Fruit fly (Drosophila melanogaster) whole organism, embryonic: Measurements from ENCODE around the gene CG31960.

Experiments
- B-H2 ChIP-seq: fragments of 200-800 bp; sonication (Bioruptor generic); optimal IDR thresholded peaks from 2 replicates; lab custom pipeline; 2018; ENCODE audit warnings: missing biosample characterization, mild to moderate bottlenecking, missing genetic modification characterization
- CG11093 ChIP-seq: fragments of 200-800 bp; sonication (Bioruptor generic); IDR thresholded peaks from 3 replicates; pipeline ENCODE4 v1.3.6; 2022; ENCODE audit warnings: missing biosample characterization, missing genetic modification characterization
- CG12071 ChIP-seq: fragments of 200-800 bp; sonication (Bioruptor generic); optimal IDR thresholded peaks from 3 replicates; lab custom pipeline; 2018; ENCODE audit warnings: missing biosample characterization, mild to moderate bottlenecking, missing genetic modification characterization
- CG1233 ChIP-seq: fragments of 200-800 bp; sonication (Bioruptor generic); optimal IDR thresholded peaks from 4 replicates; lab custom pipeline; 2018; ENCODE audit warnings: missing biosample characterization, mild to moderate bottlenecking, missing genetic modification characterization
- CG12659 ChIP-seq: fragments of 200-800 bp; sonication (Bioruptor generic); optimal IDR thresholded peaks from 3 replicates; lab custom pipeline; 2017; ENCODE audit warnings: mild to moderate bottlenecking, missing biosample characterization, missing genetic modification reagents, missing genetic modification characterization
- CG13123 ChIP-seq: fragments of 200-800 bp; sonication (Bioruptor generic); optimal IDR thresholded peaks from 2 replicates; lab custom pipeline; 2016; ENCODE audit warnings: missing biosample characterization, missing genetic modification characterization
- CG13287 ChIP-seq: fragments of 200-800 bp; sonication (Bioruptor generic); IDR thresholded peaks from 2 replicates; pipeline ENCODE4 v1.3.6; 2022; ENCODE audit warnings: missing biosample characterization, missing genetic modification characterization; ENCODE audit not compliant: partially characterized antibody
- CG14014 ChIP-seq: fragments of 200-800 bp; sonication (Bioruptor generic); IDR thresholded peaks from 2 replicates; pipeline ENCODE4 v1.3.6; 2022; ENCODE audit warnings: missing biosample characterization, missing genetic modification characterization
- CG1832 ChIP-seq: fragments of 200-800 bp; sonication (Bioruptor generic); optimal IDR thresholded peaks from 2 replicates; lab custom pipeline; 2017; ENCODE audit warnings: missing biosample characterization, mild to moderate bottlenecking, missing genetic modification characterization, inconsistent platforms
- CG2199 ChIP-seq: fragments of 200-800 bp; sonication (Bioruptor generic); IDR thresholded peaks from 3 replicates; pipeline ENCODE4 v1.3.6; 2022; ENCODE audit warnings: missing biosample characterization, missing genetic modification characterization
- CG2678 ChIP-seq: fragments of 200-800 bp; sonication (Bioruptor generic); optimal IDR thresholded peaks from 3 replicates; lab custom pipeline; 2019; ENCODE audit warnings: missing biosample characterization, mild to moderate bottlenecking, missing genetic modification characterization, moderate library complexity
- CG3065 ChIP-seq: fragments of 200-800 bp; sonication (Bioruptor generic); optimal IDR thresholded peaks from 2 replicates; lab custom pipeline; 2016; ENCODE audit warnings: missing biosample characterization, missing genetic modification characterization
- CG3847 ChIP-seq: fragments of 200-800 bp; sonication (Bioruptor generic); IDR thresholded peaks from 2 replicates; pipeline ENCODE4 v1.3.6; 2022; ENCODE audit warnings: missing biosample characterization, missing genetic modification characterization
- CG4617 ChIP-seq: fragments of 200-800 bp; sonication (Bioruptor generic); optimal IDR thresholded peaks from 3 replicates; lab custom pipeline; 2016; ENCODE audit warnings: missing biosample characterization, missing genetic modification characterization, borderline replicate concordance
- CG5180 ChIP-seq: fragments of 200-800 bp; sonication (Bioruptor generic); optimal IDR thresholded peaks from 3 replicates; lab custom pipeline; 2017; ENCODE audit warnings: missing biosample characterization, missing genetic modification characterization, mild to moderate bottlenecking, moderate library complexity, missing genetic modification reagents
- CG6175 ChIP-seq: fragments of 200-800 bp; sonication (Bioruptor generic); IDR thresholded peaks from 3 replicates; pipeline ENCODE4 v1.3.6; 2022; ENCODE audit warnings: missing biosample characterization, missing genetic modification characterization
- CG6272 ChIP-seq: fragments of 200-800 bp; sonication (Bioruptor generic); IDR thresholded peaks from 2 replicates; pipeline ENCODE4 v1.3.6; 2022; ENCODE audit warnings: missing biosample characterization, missing genetic modification characterization
- CG8089 ChIP-seq: fragments of 200-800 bp; sonication (Bioruptor generic); optimal IDR thresholded peaks from 3 replicates; lab custom pipeline; 2016; ENCODE audit warnings: missing biosample characterization, missing genetic modification characterization
- CG8359 ChIP-seq: fragments of 200-800 bp; sonication (Bioruptor generic); optimal IDR thresholded peaks from 2 replicates; lab custom pipeline; 2017; ENCODE audit warnings: missing biosample characterization, mild to moderate bottlenecking, missing genetic modification characterization, borderline replicate concordance
- CrebB ChIP-seq: fragments of 200-800 bp; sonication (Bioruptor generic); optimal IDR thresholded peaks from 3 replicates; lab custom pipeline; 2018; ENCODE audit warnings: missing biosample characterization, mild to moderate bottlenecking, missing genetic modification characterization
- Dbx ChIP-seq: fragments of 200-800 bp; sonication (Bioruptor generic); IDR thresholded peaks from 3 replicates; pipeline ENCODE4 v1.3.6; 2022; ENCODE audit warnings: missing biosample characterization, missing genetic modification characterization
- Doc2 ChIP-seq: fragments of 200-800 bp; sonication (Bioruptor generic); IDR thresholded peaks from 2 replicates; pipeline ENCODE4 v1.3.6; 2022; ENCODE audit warnings: missing biosample characterization, missing genetic modification characterization
- Dp ChIP-seq: fragments of 200-800 bp; sonication (Bioruptor generic); optimal IDR thresholded peaks from 2 replicates; lab custom pipeline; 2018; ENCODE audit warnings: missing biosample characterization, mild to moderate bottlenecking, missing genetic modification characterization, moderate library complexity
- Gug ChIP-seq: fragments of 200-800 bp; sonication (Bioruptor generic); IDR thresholded peaks from 4 replicates; pipeline ENCODE4 v1.3.6; 2022; ENCODE audit warnings: missing biosample characterization, missing genetic modification characterization
- HmgD ChIP-seq: fragments of 200-800 bp; sonication (Bioruptor generic); optimal IDR thresholded peaks from 3 replicates; lab custom pipeline; 2016; ENCODE audit warnings: missing biosample characterization, missing genetic modification characterization
- Hmr ChIP-seq: fragments of 200-800 bp; sonication (Bioruptor generic); optimal IDR thresholded peaks from 3 replicates; lab custom pipeline; 2017; ENCODE audit warnings: mild to moderate bottlenecking, missing biosample characterization, missing genetic modification reagents, missing genetic modification characterization
- Hsf ChIP-seq: fragments of 200-800 bp; sonication (Bioruptor generic); optimal IDR thresholded peaks from 3 replicates; lab custom pipeline; 2016; ENCODE audit warnings: missing biosample characterization, missing genetic modification characterization
- MBD-R2 ChIP-seq: fragments of 200-800 bp; sonication (Bioruptor generic); IDR thresholded peaks from 2 replicates; pipeline ENCODE4 v1.3.6; 2022; ENCODE audit warnings: missing biosample characterization, missing genetic modification characterization
- Med ChIP-seq: fragments of 200-800 bp; sonication (Bioruptor generic); peaks from one replicate; lab custom pipeline; 2016; ENCODE audit warnings: missing biosample characterization, missing genetic modification characterization, mild to moderate bottlenecking, inconsistent platforms, moderate library complexity
- Meics ChIP-seq: fragments of 200-800 bp; sonication (Bioruptor generic); optimal IDR thresholded peaks from 2 replicates; lab custom pipeline; 2017; ENCODE audit warnings: missing biosample characterization, mild to moderate bottlenecking, missing genetic modification characterization
- Side ChIP-seq: fragments of 200-800 bp; sonication (Bioruptor generic); optimal IDR thresholded peaks from 2 replicates; lab custom pipeline; 2016; ENCODE audit warnings: missing biosample characterization, missing genetic modification characterization
- Tbp ChIP-seq: fragments of >200 bp; optimal IDR thresholded peaks from 2 replicates; lab custom pipeline; 2018; ENCODE audit warnings: missing biosample characterization, missing genetic modification characterization
- Trl ChIP-seq, 3 experiments: fragments of >200 bp in 2 of 3; fragments of 200-800 bp in 1 of 3; sonication (Bioruptor generic) in 1 of 3; optimal IDR thresholded peaks; 2 replicates in 1 of 3; 3 replicates in 2 of 3; lab custom pipeline; 2016 to 2017; ENCODE audit warnings: missing biosample characterization in 1 of 3, missing genetic modification characterization in 1 of 3
- Vsx1 ChIP-seq: fragments of 200-800 bp; sonication (Bioruptor generic); optimal IDR thresholded peaks from 2 replicates; lab custom pipeline; 2017; ENCODE audit warnings: missing biosample characterization, mild to moderate bottlenecking, missing genetic modification characterization, missing genetic modification reagents
- ash1 ChIP-seq: fragments of 200-800 bp; sonication (Bioruptor generic); optimal IDR thresholded peaks from 2 replicates; lab custom pipeline; 2018; ENCODE audit warnings: missing biosample characterization, mild to moderate bottlenecking, missing genetic modification characterization
- cg ChIP-seq: fragments of 200-800 bp; sonication (Bioruptor generic); optimal IDR thresholded peaks from 3 replicates; lab custom pipeline; 2019; ENCODE audit warnings: missing biosample characterization, mild to moderate bottlenecking, missing genetic modification characterization, moderate library complexity
- chm ChIP-seq: fragments of 200-800 bp; sonication (Bioruptor generic); IDR thresholded peaks from 2 replicates; pipeline ENCODE4 v1.3.6; 2022; ENCODE audit warnings: missing biosample characterization, missing genetic modification characterization
- ci ChIP-seq: fragments of 200-800 bp; sonication (Bioruptor generic); IDR thresholded peaks from 3 replicates; pipeline ENCODE4 v1.3.6; 2022; ENCODE audit warnings: missing biosample characterization, missing genetic modification characterization
- crc ChIP-seq: fragments of 200-800 bp; sonication (Bioruptor generic); optimal IDR thresholded peaks from 2 replicates; lab custom pipeline; 2016; ENCODE audit warnings: missing biosample characterization, missing genetic modification characterization
- dpn ChIP-seq, 2 experiments: fragments of 200-800 bp; sonication (Bioruptor generic); optimal IDR thresholded peaks; 3 replicates each; lab custom pipeline; 2016; ENCODE audit warnings: missing biosample characterization in 2 of 2, missing genetic modification characterization in 2 of 2
- gem ChIP-seq: fragments of 200-800 bp; sonication (Bioruptor generic); optimal IDR thresholded peaks from 2 replicates; lab custom pipeline; 2019; ENCODE audit warnings: missing biosample characterization, mild to moderate bottlenecking, missing genetic modification characterization, moderate library complexity
- hbn ChIP-seq: fragments of 200-800 bp; sonication (Bioruptor generic); IDR thresholded peaks from 2 replicates; pipeline ENCODE4 v1.3.6; 2022; ENCODE audit warnings: missing biosample characterization, missing genetic modification characterization; ENCODE audit not compliant: partially characterized antibody
- hth ChIP-seq: fragments of >200 bp; optimal IDR thresholded peaks from 2 replicates; lab custom pipeline; 2017; ENCODE audit warnings: inconsistent platforms
- mirr ChIP-seq: fragments of 200-800 bp; sonication (Bioruptor generic); optimal IDR thresholded peaks from 3 replicates; lab custom pipeline; 2018; ENCODE audit warnings: missing biosample characterization, mild to moderate bottlenecking, missing genetic modification characterization
- otp ChIP-seq: fragments of 200-800 bp; sonication (Bioruptor generic); IDR thresholded peaks from 3 replicates; pipeline ENCODE4, ENCODE4 v1.3.6; 2022; ENCODE audit warnings: missing biosample characterization, missing genetic modification characterization
- pum ChIP-seq: fragments of 200-800 bp; sonication (Bioruptor generic); optimal IDR thresholded peaks from 2 replicates; lab custom pipeline; 2016; ENCODE audit warnings: missing biosample characterization, missing genetic modification characterization
- ro ChIP-seq: fragments of 200-800 bp; sonication (Bioruptor generic); IDR thresholded peaks from 2 replicates; pipeline ENCODE4 v1.3.6; 2022; ENCODE audit warnings: missing biosample characterization, missing genetic modification characterization
- schlank ChIP-seq: fragments of 200-800 bp; sonication (Bioruptor generic); optimal IDR thresholded peaks from 2 replicates; lab custom pipeline; 2018; ENCODE audit warnings: missing biosample characterization, mild to moderate bottlenecking, missing genetic modification characterization
- tgo ChIP-seq: fragments of 200-800 bp; sonication (Bioruptor generic); IDR thresholded peaks from 3 replicates; pipeline ENCODE4 v1.3.6; 2022; ENCODE audit warnings: missing biosample characterization, missing genetic modification characterization

Gene CG31960

DNA sequence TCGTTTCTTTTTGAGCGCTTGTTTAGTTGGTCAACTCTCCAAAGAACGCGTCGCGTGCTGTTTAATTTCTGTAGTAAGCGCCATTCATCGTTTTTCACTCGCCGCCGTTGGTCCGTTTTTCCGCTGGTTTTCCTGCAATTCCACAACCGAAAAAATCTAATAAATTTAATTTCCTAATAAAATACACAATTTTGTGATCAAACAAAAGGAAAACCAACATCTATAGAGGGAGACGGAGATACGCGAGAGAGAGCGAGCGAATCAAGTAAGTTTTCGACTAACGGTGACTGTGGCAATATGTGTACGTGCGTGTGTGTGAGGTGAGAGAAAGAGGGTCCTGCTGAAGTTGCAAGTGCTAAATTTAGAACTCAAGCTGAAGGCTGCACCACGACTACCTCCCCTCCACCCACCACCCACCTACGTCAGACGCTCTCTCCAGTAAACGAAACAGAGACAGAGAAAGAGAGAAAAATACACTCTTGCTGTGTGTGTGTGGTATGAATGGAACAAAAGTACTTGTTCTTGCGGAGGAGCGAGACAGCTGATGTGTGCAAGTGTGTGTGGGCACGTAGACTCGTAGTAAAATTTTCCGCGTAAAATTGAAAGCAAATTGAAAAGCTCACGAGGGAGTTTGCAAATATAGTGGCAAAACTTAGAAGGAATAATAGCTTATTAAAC is 18.9 kb downstream of the CG31960 start, which contains the start of gene Reph (continued):
- TF ChIP-seq otp (no peak), CG8089 (GFP tag; lab: Kevin White, UChicago) (no peak), MBD-R2 (peak; percentile 23; the same call in 1 of the 2 replicates), schlank (tag; lab: Kevin White, UChicago) (peak; percentile 32), CG2678 (tag; lab: Kevin White, UChicago) (no peak), CG3847 (GFP tag; lab: Robert Waterston, UW) (no peak), Gug (GFP tag; lab: Robert Waterston, UW) (no peak), mirr (peak; percentile 61), dpn (GFP tag; optimal IDR thresholded peaks at IDR 0.05; lab: Kevin White, UChicago) (peak in 1 of 2 experiments; percentile 16), Doc2 (GFP tag; lab: Robert Waterston, UW) (no peak), CG11093 (GFP tag; lab: Robert Waterston, UW) (no peak), CG6175 (GFP tag; lab: Robert Waterston, UW) (peak; percentile 69; the same call in 1 of the 3 replicates), chm (GFP tag; lab: Robert Waterston, UW) (peak; percentile 64), CG13123 (GFP tag; lab: Kevin White, UChicago) (no peak), Trl (optimal IDR thresholded peaks at IDR 0.05; lab: Kevin White, UChicago) (peak; percentile 77 to 91), Trl (GFP tag; optimal IDR thresholded peaks at IDR 0.05; lab: Kevin White, UChicago) (peak; percentile 19), pum (GFP tag; lab: Kevin White, UChicago) (no peak), B-H2 (GFP tag; lab: Kevin White, UChicago) (peak; percentile 59), ro (GFP tag; lab: Robert Waterston, UW) (no peak), crc (no peak), CG12071 (GFP tag; lab: Kevin White, UChicago) (peak; percentile 57), ash1 (GFP tag; lab: Kevin White, UChicago) (peak; percentile 67), Meics (GFP tag; lab: Kevin White, UChicago) (peak; percentile 31), CG8359 (GFP tag; lab: Kevin White, UChicago) (no peak), CG13287 (GFP tag; lab: Robert Waterston, UW) (0 out of 2 replicates have a peak, but pooled peaks have one; percentile 21), CG1832 (peak; percentile 88), tgo (GFP tag; lab: Robert Waterston, UW) (no peak), HmgD (peak; percentile 13), CG14014 (GFP tag; lab: Robert Waterston, UW) (peak; percentile 8; the same call in 1 of the 2 replicates), Dp (GFP tag; lab: Kevin White, UChicago) (no peak), Hmr (GFP tag; lab: Kevin White, UChicago) (peak; percentile 38), Med (peak; percentile 72), CG4617 (GFP tag; lab: Kevin White, UChicago) (no peak), CG5180 (no peak), ci (peak; percentile 68; the same call in 2 of the 3 replicates), Tbp (GFP tag; lab: Kevin White, UChicago) (no peak), hth (lab: Kevin White, UChicago) (no peak), Hsf (GFP tag; lab: Kevin White, UChicago) (no peak), cg (peak; percentile 98), Dbx (peak; percentile 51; the same call in 1 of the 3 replicates), CG1233 (GFP tag; lab: Kevin White, UChicago) (no peak), Side (GFP tag; lab: Kevin White, UChicago) (peak; percentile 16), hbn (GFP tag; lab: Robert Waterston, UW) (0 out of 2 replicates have a peak, but pooled peaks have one; percentile 34), Vsx1 (GFP tag; lab: Kevin White, UChicago) (peak; percentile 35), CG12659 (GFP tag; lab: Kevin White, UChicago) (peak; percentile 38), CG3065 (no peak), CG2199 (GFP tag; lab: Robert Waterston, UW) (peak; percentile 59; the same call in 1 of the 3 replicates), CrebB (tag; lab: Kevin White, UChicago) (peak; percentile 49), CG6272 (no peak), gem (tag; lab: Kevin White, UChicago) (no peak)
